Fruit fly (Drosophila melanogaster): ENCODE measurements around the gene CG5645.

Gene CG5645

DNA sequence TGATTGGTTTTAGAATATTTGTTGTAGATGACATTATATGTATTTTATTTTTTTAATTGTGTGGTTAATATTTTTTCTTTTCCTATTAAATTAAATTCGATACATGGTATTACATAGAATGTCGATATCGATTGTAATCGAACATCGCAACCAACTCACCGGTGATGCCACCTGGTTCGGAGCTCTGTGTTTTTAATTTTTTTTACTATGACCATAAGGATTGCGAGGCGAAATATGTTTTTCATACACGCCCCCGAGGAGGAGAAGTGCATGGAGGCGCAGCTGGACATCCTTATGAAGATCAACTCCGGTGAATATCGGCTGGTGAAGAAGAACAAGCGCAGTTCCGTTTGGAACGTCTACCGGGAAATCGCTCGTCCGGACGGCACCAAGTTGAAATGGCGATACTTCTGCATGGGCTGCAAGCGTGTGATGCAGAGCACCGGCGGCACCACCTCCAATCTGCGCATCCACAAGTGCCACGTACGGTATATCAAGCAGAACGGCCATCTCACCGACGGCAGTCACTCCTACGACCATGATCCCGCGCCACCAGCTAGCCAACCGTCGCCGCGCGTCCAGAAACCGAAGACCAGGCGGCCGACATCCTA, 16.5 kb downstream of the CG5645 start, which contains the start of gene CG11560 (continued):
- TF ChIP-seq CG10565 (GFP tag; optimal IDR thresholded peaks at IDR 0.05) (no peak), ato (GFP tag; IDR thresholded peaks at IDR 0.05; ENCODE audit: partially characterized antibody) (peak; percentile 26), CG7963 (GFP tag; IDR thresholded peaks at IDR 0.05; ENCODE audit: partially characterized antibody) (peak; percentile 53; the same call in 1 of the 3 replicates), CG12659 (GFP tag; optimal IDR thresholded peaks at IDR 0.05) (peak; percentile 42), CG17186 (GFP tag; optimal IDR thresholded peaks at IDR 0.05) (peak; percentile 1), Ets97D (GFP tag; optimal IDR thresholded peaks at IDR 0.05) (peak; percentile 19), CG17359 (tag; optimal IDR thresholded peaks at IDR 0.05) (peak; percentile 83), YL-1 (GFP tag; optimal IDR thresholded peaks at IDR 0.05) (peak; percentile 48), Ssrp (tag; optimal IDR thresholded peaks at IDR 0.05) (no peak), CG1603 (tag; optimal IDR thresholded peaks at IDR 0.05) (peak; percentile 37), nerfin-2 (GFP tag; IDR thresholded peaks at IDR 0.05; ENCODE audit: partially characterized antibody) (peak; percentile 47; the same call in 1 of the 2 replicates), CG12299 (tag; optimal IDR thresholded peaks at IDR 0.05) (no peak), MBD-R2 (GFP tag; IDR thresholded peaks at IDR 0.05) (peak; percentile 79), ro (GFP tag; IDR thresholded peaks at IDR 0.05) (no peak), chinmo (GFP tag; IDR thresholded peaks at IDR 0.05; ENCODE audit: partially characterized antibody) (0 out of 4 replicates have a peak, but pooled peaks have one; percentile 29), Opbp (GFP tag; IDR thresholded peaks at IDR 0.05; ENCODE audit: partially characterized antibody) (peak; percentile 40; the same call in 2 of the 3 replicates), CG14860 (GFP tag; IDR thresholded peaks at IDR 0.05; ENCODE audit: partially characterized antibody) (peak; percentile 66; the same call in 2 of the 3 replicates), hbn (GFP tag; IDR thresholded peaks at IDR 0.05; ENCODE audit: partially characterized antibody) (peak; percentile 71), hkb (optimal IDR thresholded peaks at IDR 0.05) (no peak), hkb (GFP tag; IDR thresholded peaks at IDR 0.05) (no peak), Bgb (GFP tag; IDR thresholded peaks at IDR 0.05; ENCODE audit: partially characterized antibody) (peak; percentile 67), BEAF-32 (GFP tag; optimal IDR thresholded peaks at IDR 0.05) (peak; percentile 76), CG15514 (GFP tag; optimal IDR thresholded peaks at IDR 0.05) (peak; percentile 44), Sry-δ (GFP tag; optimal IDR thresholded peaks at IDR 0.05) (peak; percentile 61)

DNA sequence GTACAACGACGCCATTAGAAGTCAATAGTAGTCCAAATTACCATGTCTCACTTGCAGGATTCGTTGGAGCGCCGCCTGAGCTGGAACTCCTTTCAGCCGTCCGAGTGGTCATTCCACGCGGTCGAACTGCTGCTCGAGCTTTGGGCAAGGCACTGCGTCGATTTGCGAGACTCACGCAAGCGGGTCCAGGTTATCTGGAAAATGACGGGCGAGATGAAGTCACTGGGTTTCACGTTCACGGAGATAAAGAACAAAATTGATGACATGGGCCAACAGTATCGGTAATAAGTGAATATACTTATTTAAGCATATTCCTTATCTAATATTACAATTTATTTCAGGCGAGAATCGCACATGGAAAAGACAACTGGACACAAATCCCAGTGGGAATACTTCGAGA, 17.9 kb downstream of the CG5645 start:
- peak; percentile 12 for TF ChIP-seq sens (GFP tag)
- TF ChIP-seq CG11560 (tag; IDR thresholded peaks at IDR 0.05), result 0 out of 3 replicates have a peak, but pooled peaks have one; percentile 10
- no peak for TF ChIP-seq ap (GFP tag; IDR thresholded peaks at IDR 0.05)

DNA sequence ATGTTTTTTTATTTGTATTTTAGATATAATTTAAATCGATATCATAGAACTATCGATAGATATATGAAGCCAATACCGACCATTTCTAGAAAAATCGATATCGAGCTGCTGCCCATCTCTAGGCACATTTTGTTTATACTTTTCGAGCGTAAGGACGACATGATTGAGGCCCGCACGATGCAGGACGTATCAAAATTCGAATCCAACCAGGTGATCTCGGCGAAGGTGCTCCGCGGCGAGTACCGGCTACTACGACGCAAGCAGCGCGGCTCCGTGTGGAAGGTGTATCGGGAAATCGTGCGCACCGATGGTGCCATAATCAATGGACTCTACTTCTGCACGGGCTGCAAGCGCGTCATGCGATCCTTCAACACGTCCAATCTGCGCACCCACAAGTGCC, 18.4 kb downstream of the CG5645 start, which contains the start of gene ssp:
ssp (plus strand) TSS at position 102 of the 400 bp plus-strand sequence.
- no peak for TF ChIP-seq CHES-1-like (GFP tag; optimal IDR thresholded peaks at IDR 0.05)
- TF ChIP-seq amos (GFP tag; IDR thresholded peaks at IDR 0.05; ENCODE audit: partially characterized antibody), result peak; percentile 79
- TF ChIP-seq E2f2 (GFP tag; IDR thresholded peaks at IDR 0.05), result 0 out of 2 replicates have a peak, but pooled peaks have one; percentile 33
- no peak for TF ChIP-seq dan (GFP tag; IDR thresholded peaks at IDR 0.05)
- TF ChIP-seq inv (GFP tag; IDR thresholded peaks at IDR 0.05; ENCODE audit: partially characterized antibody), result peak; percentile 61
- TF ChIP-seq stwl (tag; optimal IDR thresholded peaks at IDR 0.05), result peak; percentile 79
- TF ChIP-seq chm (GFP tag; IDR thresholded peaks at IDR 0.05), result 0 out of 2 replicates have a peak, but pooled peaks have one; percentile 7
- TF ChIP-seq Dref (GFP tag; IDR thresholded peaks at IDR 0.05), result peak; percentile 87
- peak; percentile 27 for TF ChIP-seq CG2116 (GFP tag; optimal IDR thresholded peaks at IDR 0.05)
- TF ChIP-seq CG2889 (GFP tag; IDR thresholded peaks at IDR 0.05), result no peak
- TF ChIP-seq kah (GFP tag; optimal IDR thresholded peaks at IDR 0.05), result no peak
- TF ChIP-seq Dek (tag; optimal IDR thresholded peaks at IDR 0.05), result no peak
- peak; percentile 91 for TF ChIP-seq CG13287 (GFP tag; IDR thresholded peaks at IDR 0.05; ENCODE audit: partially characterized antibody)
- no peak for TF ChIP-seq tup (GFP tag; optimal IDR thresholded peaks at IDR 0.05)
- TF ChIP-seq CG7271 (tag; optimal IDR thresholded peaks at IDR 0.05), result peak; percentile 36
- TF ChIP-seq tll (GFP tag; optimal IDR thresholded peaks at IDR 0.05), result no peak
- peak; percentile 36; the same call in 1 of the 3 replicates for TF ChIP-seq CG7963 (GFP tag; IDR thresholded peaks at IDR 0.05; ENCODE audit: partially characterized antibody)
- TF ChIP-seq tna (GFP tag; IDR thresholded peaks at IDR 0.05; ENCODE audit: partially characterized antibody), result peak; percentile 59
- no peak for TF ChIP-seq CG2678 (tag; optimal IDR thresholded peaks at IDR 0.05)
- peak; percentile 86 for TF ChIP-seq bbx (GFP tag; IDR thresholded peaks at IDR 0.05; ENCODE audit: partially characterized antibody)
